Fruit fly (Drosophila melanogaster) whole organism, pupa: ENCODE data around the gene EAChm.

ENCODE experiments used
- CG10348 ChIP-seq: fragments of 200-800 bp; sonication (Bioruptor generic); IDR thresholded peaks from 2 replicates; pipeline ENCODE4 v1.3.6; 2022; ENCODE audit warnings: missing biosample characterization, missing genetic modification characterization
- CG14655 ChIP-seq: fragments of 200-800 bp; sonication (Bioruptor generic); optimal IDR thresholded peaks from 3 replicates; lab custom pipeline; 2017; ENCODE audit warnings: mild to moderate bottlenecking, missing biosample characterization, missing genetic modification reagents, missing genetic modification characterization
- CG17806 ChIP-seq: fragments of 200-800 bp; sonication (Bioruptor generic); optimal IDR thresholded peaks from 2 replicates; lab custom pipeline; 2018; ENCODE audit warnings: missing biosample characterization, mild to moderate bottlenecking, missing genetic modification characterization, moderate library complexity
- CG4496 ChIP-seq: fragments of 200-800 bp; sonication (Bioruptor generic); IDR thresholded peaks from 3 replicates; pipeline ENCODE4 v1.3.6; 2022; ENCODE audit warnings: missing biosample characterization, missing genetic modification characterization
- D1 ChIP-seq: fragments of 200-800 bp; sonication (Bioruptor generic); optimal IDR thresholded peaks from 2 replicates; lab custom pipeline; 2018; ENCODE audit warnings: missing biosample characterization, mild to moderate bottlenecking, missing genetic modification characterization, moderate library complexity
- EcR ChIP-seq: fragments of 200-800 bp; sonication (Bioruptor generic); optimal IDR thresholded peaks from 3 replicates; lab custom pipeline; 2019; ENCODE audit warnings: missing biosample characterization, missing genetic modification characterization, mild to moderate bottlenecking, moderate library complexity, missing genetic modification reagents
- Ets98B ChIP-seq: fragments of 200-800 bp; sonication (Bioruptor generic); IDR thresholded peaks from 2 replicates; pipeline ENCODE4 v1.3.6; 2022; ENCODE audit warnings: missing biosample characterization, missing genetic modification characterization
- Pif1A ChIP-seq: fragments of 200-800 bp; sonication (Bioruptor generic); optimal IDR thresholded peaks from 3 replicates; lab custom pipeline; 2016; ENCODE audit warnings: missing biosample characterization, missing genetic modification characterization
- Pif1B ChIP-seq: fragments of 200-800 bp; sonication (Bioruptor generic); optimal IDR thresholded peaks from 3 replicates; lab custom pipeline; 2016; ENCODE audit warnings: missing biosample characterization, missing genetic modification characterization
- fd96Ca ChIP-seq: fragments of 200-800 bp; sonication (Bioruptor generic); IDR thresholded peaks from 3 replicates; pipeline ENCODE4 v1.3.6; 2022; ENCODE audit warnings: missing biosample characterization, missing genetic modification characterization

DNA sequence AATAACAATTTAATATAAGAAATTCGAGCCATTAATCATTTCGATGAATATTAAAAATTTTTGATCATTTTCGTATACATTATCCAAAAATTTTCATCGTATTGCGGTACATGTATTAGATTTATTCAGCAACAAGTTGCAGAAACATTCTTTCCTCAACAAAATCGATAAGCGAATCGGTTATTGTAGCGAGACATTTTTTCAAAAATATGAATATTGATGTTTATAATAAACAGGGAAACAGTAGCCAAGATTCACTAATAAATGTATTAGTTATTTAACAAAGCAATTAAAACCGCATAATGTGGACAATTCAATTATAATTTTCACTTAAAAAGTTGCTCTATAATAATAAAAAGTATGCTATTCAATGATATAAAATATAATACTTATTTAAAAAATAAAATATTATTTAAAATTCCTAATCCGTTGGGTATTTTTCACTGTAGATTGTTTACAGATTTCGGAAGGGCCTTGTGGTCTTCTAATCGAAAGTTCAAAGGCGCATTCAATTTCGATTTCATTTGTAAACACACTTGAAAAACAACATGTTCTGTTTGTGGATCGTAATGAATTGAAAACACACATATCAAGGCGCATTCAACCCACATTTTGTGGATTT lies 34.6 kb downstream of the EAChm start:
- no peak for TF ChIP-seq Ets98B (GFP tag; lab: Robert Waterston, UW)
- no peak for TF ChIP-seq D1 (tag; lab: Kevin White, UChicago)
- TF ChIP-seq Pif1A (GFP tag; lab: Kevin White, UChicago), result no peak
- no peak for TF ChIP-seq Pif1B (GFP tag; lab: Kevin White, UChicago)
- no peak for TF ChIP-seq CG17806 (tag; lab: Kevin White, UChicago)
- no peak for TF ChIP-seq fd96Ca (GFP tag; lab: Robert Waterston, UW)
- TF ChIP-seq CG4496 (GFP tag; lab: Robert Waterston, UW), result no peak
- no peak for TF ChIP-seq EcR (GFP tag; lab: Kevin White, UChicago)
- TF ChIP-seq CG14655 (GFP tag; lab: Kevin White, UChicago), result no peak
- TF ChIP-seq CG10348, result no peak
